Worm (Caenorhabditis elegans): ENCODE results near the gene bcmo-2.

Gene bcmo-2

ce11 chrII:3877874-3878273 lies 32.8 kb downstream of the bcmo-2 start, which contains the start of gene sdz-7:
sdz-7 (minus strand) TSS chrII:3877974.
- TF ChIP-seq pax-3 (tag; optimal IDR thresholded peaks at IDR 0.05) (no peak), efl-1 (optimal IDR thresholded peaks at IDR 0.05) (no peak), efl-1 (GFP tag; optimal IDR thresholded peaks at IDR 0.05 in 1 of 2) (no peak), zag-1 (tag; optimal IDR thresholded peaks at IDR 0.05) (no peak), zip-4 (GFP tag; optimal IDR thresholded peaks at IDR 0.05) (no peak), ets-5 (GFP tag; IDR thresholded peaks at IDR 0.05) (no peak), sox-4 (tag; optimal IDR thresholded peaks at IDR 0.05) (no peak), nhr-237 (tag; optimal IDR thresholded peaks at IDR 0.05) (no peak), C34B4.2 (tag; optimal IDR thresholded peaks at IDR 0.05) (no peak), fos-1 (tag; optimal IDR thresholded peaks at IDR 0.05) (no peak), C16A3.4 (tag; optimal IDR thresholded peaks at IDR 0.05) (no peak), unc-98 (GFP tag; IDR thresholded peaks at IDR 0.05) (no peak), swsn-7 (tag; optimal IDR thresholded peaks at IDR 0.05) (no peak), irx-1 (tag; optimal IDR thresholded peaks at IDR 0.05) (no peak)

DNA sequence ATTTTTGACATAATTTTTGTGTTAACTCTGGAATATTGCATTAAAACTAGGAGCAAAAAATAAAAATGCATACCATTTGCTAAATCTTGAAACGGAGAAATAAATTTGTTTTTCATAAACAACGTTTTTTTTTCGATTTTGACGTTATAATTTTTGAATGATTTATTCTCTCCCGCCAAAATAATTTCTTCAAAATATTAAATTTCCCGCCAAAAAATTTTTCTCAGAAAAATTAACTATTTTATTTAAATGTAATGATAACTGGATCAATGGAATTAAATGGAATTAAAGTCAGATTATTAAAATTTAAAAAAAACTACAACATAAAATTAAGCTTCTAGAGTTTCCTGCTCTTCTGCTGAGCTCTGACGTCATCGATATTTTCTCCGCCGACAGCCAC lies 33.5 kb downstream of the bcmo-2 start, which contains the start of gene nep-3:
Gene nep-3 (minus strand): TSS at position 101 of the 400 bp plus-strand sequence.
- no peak for TF ChIP-seq unc-30 (tag; optimal IDR thresholded peaks at IDR 0.05)
- no peak for TF ChIP-seq dpl-1 (GFP tag; optimal IDR thresholded peaks at IDR 0.05)
- no peak for TF ChIP-seq jun-1 (tag; optimal IDR thresholded peaks at IDR 0.05)
- TF ChIP-seq ets-5 (GFP tag; IDR thresholded peaks at IDR 0.05) = no peak
- TF ChIP-seq efl-1 (optimal IDR thresholded peaks at IDR 0.05) = no peak
- no peak for TF ChIP-seq efl-1 (GFP tag; optimal IDR thresholded peaks at IDR 0.05 in 1 of 2)
- no peak for TF ChIP-seq ceh-82 (tag; optimal IDR thresholded peaks at IDR 0.05)
- TF ChIP-seq lin-15B (tag; optimal IDR thresholded peaks at IDR 0.05) = no peak
- TF ChIP-seq swsn-7 (tag; optimal IDR thresholded peaks at IDR 0.05) = no peak
- no peak for TF ChIP-seq grh-1 (GFP tag; IDR thresholded peaks at IDR 0.05)

- TF ChIP-seq ceh-8 (GFP tag; optimal IDR thresholded peaks at IDR 0.05) = no peak
- no peak for TF ChIP-seq zag-1 (tag; optimal IDR thresholded peaks at IDR 0.05)
- TF ChIP-seq ceh-90 (tag; optimal IDR thresholded peaks at IDR 0.05) = no peak
- TF ChIP-seq nhr-84 (tag; optimal IDR thresholded peaks at IDR 0.05) = no peak
- no peak for TF ChIP-seq hlh-17 (GFP tag; optimal IDR thresholded peaks at IDR 0.05; ENCODE audit: borderline replicate concordance)
- TF ChIP-seq Y116A8C.19 (tag; optimal IDR thresholded peaks at IDR 0.05; ENCODE audit: borderline replicate concordance) = no peak
- TF ChIP-seq swsn-7 (tag; optimal IDR thresholded peaks at IDR 0.05) = no peak
- TF ChIP-seq ztf-4 (tag; optimal IDR thresholded peaks at IDR 0.05) = no peak
- TF ChIP-seq ceh-88 (GFP tag; IDR thresholded peaks at IDR 0.05) = no peak
- no peak for TF ChIP-seq pag-3 (tag; optimal IDR thresholded peaks at IDR 0.05; ENCODE audit: borderline replicate concordance, insufficient read depth)
- no peak for TF ChIP-seq ztf-11 (tag; optimal IDR thresholded peaks at IDR 0.05)
- TF ChIP-seq fkh-4 (tag; optimal IDR thresholded peaks at IDR 0.05; ENCODE audit: borderline replicate concordance) = no peak
- no peak for TF ChIP-seq nhr-71 (tag; optimal IDR thresholded peaks at IDR 0.05)
These were observed 41.0 kb downstream of the bcmo-2 start, which contains the start of gene oac-10 for ce11 chrII:3869601-3870000. oac-10 (plus strand) TSS chrII:3869901.

ce11 chrII:3864652-3865051 lies 46.0 kb downstream of the bcmo-2 start, which contains the start of gene nhr-261:
nhr-261 (minus strand) TSS chrII:3864752.
- TF ChIP-seq ces-1 (GFP tag; optimal IDR thresholded peaks at IDR 0.05) = no peak
- no peak for TF ChIP-seq nhr-12 (tag; optimal IDR thresholded peaks at IDR 0.05)
- TF ChIP-seq nhr-47 (tag; optimal IDR thresholded peaks at IDR 0.05) = no peak
- TF ChIP-seq mef-2 (tag; optimal IDR thresholded peaks at IDR 0.05) = no peak
- TF ChIP-seq C04F5.9 (tag; optimal IDR thresholded peaks at IDR 0.05) = no peak
- TF ChIP-seq jun-1 (tag; optimal IDR thresholded peaks at IDR 0.05) = no peak
- TF ChIP-seq swsn-7 (tag; optimal IDR thresholded peaks at IDR 0.05) = no peak
- TF ChIP-seq hpl-2 (GFP tag; optimal IDR thresholded peaks at IDR 0.05) = no peak
